Worm (Caenorhabditis elegans) whole organism, L1 larva: ENCODE results near the gene K07H8.12.

ENCODE experiments used
- C04F5.9 ChIP-seq: sonication (generic microtip); optimal IDR thresholded peaks from 2 replicates; lab custom pipeline; 2016; ENCODE audit warnings: missing genetic modification characterization, missing compliant biosample characterization
- C16A3.4 ChIP-seq: fragments of 150-350 bp; optimal IDR thresholded peaks from 2 replicates; lab custom pipeline; 2014; ENCODE audit warnings: missing biosample characterization, missing genetic modification characterization
- C34B4.2 ChIP-seq: sonication (generic microtip); optimal IDR thresholded peaks from 2 replicates; lab custom pipeline; 2017; ENCODE audit warnings: mild to moderate bottlenecking, missing genetic modification characterization, missing compliant biosample characterization
- F16B12.6 ChIP-seq: fragments of 150-350 bp; optimal IDR thresholded peaks from 2 replicates; lab custom pipeline; 2014; ENCODE audit warnings: missing biosample characterization, missing genetic modification characterization
- Y116A8C.19 ChIP-seq: sonication (generic microtip); optimal IDR thresholded peaks from 2 replicates; lab custom pipeline; 2016; ENCODE audit warnings: missing compliant biosample characterization, missing genetic modification characterization, borderline replicate concordance
- aha-1 ChIP-seq: fragments of 150-350 bp; optimal IDR thresholded peaks from 2 replicates; lab custom pipeline; 2014; ENCODE audit warnings: missing biosample characterization, missing genetic modification characterization
- aly-2 ChIP-seq: fragments of 150-350 bp; optimal IDR thresholded peaks from 2 replicates; lab custom pipeline; 2014; ENCODE audit warnings: missing biosample characterization, missing genetic modification characterization
- ama-1 ChIP-seq: fragments of 150-350 bp; optimal IDR thresholded peaks from 2 replicates; lab custom pipeline; 2014
- blmp-1 ChIP-seq: fragments of 150-350 bp; optimal IDR thresholded peaks from 2 replicates; lab custom pipeline; 2014; ENCODE audit warnings: missing biosample characterization, missing genetic modification characterization
- ceh-63 ChIP-seq: fragments of 200-800 bp; sonication (Bioruptor generic); optimal IDR thresholded peaks from 2 replicates; lab custom pipeline; 2018; ENCODE audit warnings: mild to moderate bottlenecking, missing genetic modification characterization, missing compliant biosample characterization
- ceh-8 ChIP-seq: fragments of 200-800 bp; sonication (Bioruptor generic); optimal IDR thresholded peaks from 2 replicates; lab custom pipeline; 2018; ENCODE audit warnings: mild to moderate bottlenecking, missing genetic modification characterization, moderate library complexity, missing compliant biosample characterization
- ceh-82 ChIP-seq, 3 experiments: fragments of 150-350 bp in 1 of 3; sonication (generic microtip) in 2 of 3; optimal IDR thresholded peaks; 2 replicates each; lab custom pipeline; 2014 to 2017; ENCODE audit warnings: missing biosample characterization in 3 of 3, missing genetic modification characterization in 3 of 3
- ceh-88 ChIP-seq: fragments of 200-800 bp; sonication (Bioruptor generic); IDR thresholded peaks from 2 replicates; pipeline ENCODE4 v1.3.6; 2022; ENCODE audit warnings: missing genetic modification characterization, missing compliant biosample characterization
- ceh-90 ChIP-seq: sonication (generic microtip); optimal IDR thresholded peaks from 2 replicates; lab custom pipeline; 2016; ENCODE audit warnings: missing genetic modification characterization, missing compliant biosample characterization
- ces-1 ChIP-seq: fragments of 150-350 bp; optimal IDR thresholded peaks from 2 replicates; lab custom pipeline; 2014; ENCODE audit warnings: missing biosample characterization, missing genetic modification reagents, missing genetic modification characterization
- dpl-1 ChIP-seq, 3 experiments: fragments of 150-350 bp in 2 of 3; sonication (generic microtip) in 1 of 3; optimal IDR thresholded peaks; 2 replicates each; lab custom pipeline; 2014 to 2017; ENCODE audit warnings: missing biosample characterization in 3 of 3, missing genetic modification characterization in 3 of 3, missing genetic modification reagents in 3 of 3
- efl-1 ChIP-seq, 4 experiments: fragments of 150-350 bp; optimal IDR thresholded peaks in 3 of 4; peaks in 1 of 4; 1 replicate in 1 of 4; 2 replicates in 3 of 4; lab custom pipeline; 2014; ENCODE audit warnings: missing biosample characterization in 2 of 4, missing genetic modification characterization in 2 of 4, missing genetic modification reagents in 2 of 4
- efl-3 ChIP-seq: fragments of 200-800 bp; sonication (Bioruptor generic); optimal IDR thresholded peaks from 2 replicates; lab custom pipeline; 2018; ENCODE audit warnings: mild to moderate bottlenecking, missing genetic modification characterization, missing compliant biosample characterization
- egl-13 ChIP-seq: sonication (generic microtip); optimal IDR thresholded peaks from 2 replicates; lab custom pipeline; 2016; ENCODE audit warnings: missing genotype, missing genetic modification reagents, missing genetic modification characterization, missing compliant biosample characterization
- elt-3 ChIP-seq, 6 experiments: fragments of 150-350 bp in 1 of 6; sonication (generic microtip); optimal IDR thresholded peaks; 2 replicates each; lab custom pipeline; 2017 to 2018; ENCODE audit warnings: missing biosample characterization in 6 of 6, missing genetic modification characterization in 6 of 6, inconsistent platforms in 1 of 6
- ets-5 ChIP-seq: fragments of 200-800 bp; sonication (Bioruptor generic); IDR thresholded peaks from 2 replicates; pipeline ENCODE4 v1.3.6; 2022; ENCODE audit warnings: missing genetic modification characterization, missing compliant biosample characterization
- fkh-10 ChIP-seq: sonication (generic microtip); optimal IDR thresholded peaks from 2 replicates; lab custom pipeline; 2017; ENCODE audit warnings: missing biosample characterization, missing genetic modification reagents, missing genetic modification characterization
- fkh-8 ChIP-seq: sonication (generic microtip); optimal IDR thresholded peaks from 2 replicates; lab custom pipeline; 2016; ENCODE audit warnings: mild to moderate bottlenecking, missing genetic modification characterization, missing compliant biosample characterization
- grh-1 ChIP-seq: fragments of 200-800 bp; sonication (Bioruptor generic); IDR thresholded peaks from 2 replicates; pipeline ENCODE4 v1.3.6; 2022; ENCODE audit warnings: missing genetic modification reagents, missing genetic modification characterization, missing compliant biosample characterization
- hlh-4 ChIP-seq: sonication (generic microtip); optimal IDR thresholded peaks from 2 replicates; lab custom pipeline; 2016; ENCODE audit warnings: mild to moderate bottlenecking, missing genetic modification characterization, missing compliant biosample characterization
- irx-1 ChIP-seq: sonication (generic microtip); optimal IDR thresholded peaks from 2 replicates; lab custom pipeline; 2016; ENCODE audit warnings: missing genetic modification characterization, missing compliant biosample characterization
- isw-1 ChIP-seq: fragments of 200-800 bp; sonication (Bioruptor generic); IDR thresholded peaks from 2 replicates; pipeline ENCODE4 v1.3.6; 2022; ENCODE audit warnings: missing genetic modification characterization, missing compliant biosample characterization
- lin-39 ChIP-seq: fragments of 150-350 bp; optimal IDR thresholded peaks from 2 replicates; lab custom pipeline; 2014; ENCODE audit warnings: missing biosample characterization, missing genetic modification reagents, missing genetic modification characterization
- lir-3 ChIP-seq: sonication (generic microtip); optimal IDR thresholded peaks from 2 replicates; lab custom pipeline; 2016; ENCODE audit warnings: mild to moderate bottlenecking, missing genetic modification characterization, moderate library complexity, missing compliant biosample characterization; ENCODE audit not compliant: poor library complexity
- lsy-2 ChIP-seq, 2 experiments: fragments of 150-350 bp; optimal IDR thresholded peaks; 2 replicates each; lab custom pipeline; 2014; ENCODE audit warnings: missing biosample characterization in 2 of 2, missing genetic modification characterization in 2 of 2
- mab-9 ChIP-seq: fragments of 200-800 bp; sonication (Bioruptor generic); IDR thresholded peaks from 2 replicates; pipeline ENCODE4 v1.3.6; 2022; ENCODE audit warnings: missing genetic modification reagents, missing genetic modification characterization, missing compliant biosample characterization
- mef-2 ChIP-seq: fragments of 150-350 bp; optimal IDR thresholded peaks from 2 replicates; lab custom pipeline; 2014; ENCODE audit warnings: missing biosample characterization, missing genetic modification characterization
- mep-1 ChIP-seq: fragments of 150-350 bp; optimal IDR thresholded peaks from 2 replicates; lab custom pipeline; 2014; ENCODE audit warnings: missing biosample characterization, missing genetic modification characterization
- nhr-20 ChIP-seq: sonication (generic microtip); optimal IDR thresholded peaks from 2 replicates; lab custom pipeline; 2016; ENCODE audit warnings: mild to moderate bottlenecking, missing genetic modification characterization, missing compliant biosample characterization
- nhr-237 ChIP-seq: fragments of 150-350 bp; optimal IDR thresholded peaks from 2 replicates; lab custom pipeline; 2014; ENCODE audit warnings: missing biosample characterization, missing genetic modification characterization
- nhr-28 ChIP-seq: fragments of 150-350 bp; optimal IDR thresholded peaks from 2 replicates; lab custom pipeline; 2014; ENCODE audit warnings: missing biosample characterization, missing genetic modification characterization
- nhr-71 ChIP-seq: sonication (generic microtip); optimal IDR thresholded peaks from 2 replicates; lab custom pipeline; 2016; ENCODE audit warnings: mild to moderate bottlenecking, missing genetic modification characterization, moderate library complexity, missing compliant biosample characterization
- nhr-76 ChIP-seq: sonication (generic microtip); optimal IDR thresholded peaks from 2 replicates; lab custom pipeline; 2017; ENCODE audit warnings: missing biosample characterization, missing genetic modification characterization
- nhr-77 ChIP-seq: fragments of 150-350 bp; optimal IDR thresholded peaks from 2 replicates; lab custom pipeline; 2014; ENCODE audit warnings: missing biosample characterization, missing genetic modification characterization
- pag-3 ChIP-seq: sonication (generic microtip); optimal IDR thresholded peaks from 2 replicates; lab custom pipeline; 2017; ENCODE audit warnings: missing genetic modification characterization, mild to moderate bottlenecking, missing compliant biosample characterization, antibody characterized with exemption, borderline replicate concordance; ENCODE audit not compliant: insufficient read depth
- pax-3 ChIP-seq: fragments of 200-800 bp; sonication (Bioruptor generic); optimal IDR thresholded peaks from 2 replicates; lab custom pipeline; 2018; ENCODE audit warnings: mild to moderate bottlenecking, missing genetic modification characterization, moderate library complexity, missing compliant biosample characterization
- pqm-1 ChIP-seq: sonication (generic microtip); optimal IDR thresholded peaks from 3 replicates; lab custom pipeline; 2017; ENCODE audit warnings: missing biosample characterization, missing genetic modification characterization
- snpc-4 ChIP-seq: fragments of 150-350 bp; optimal IDR thresholded peaks from 2 replicates; lab custom pipeline; 2014; ENCODE audit warnings: missing biosample characterization, missing genetic modification characterization
- snu-23 ChIP-seq: sonication (generic microtip); optimal IDR thresholded peaks from 2 replicates; lab custom pipeline; 2016; ENCODE audit warnings: missing genetic modification characterization, missing compliant biosample characterization
- sox-4 ChIP-seq: sonication (generic microtip); optimal IDR thresholded peaks from 2 replicates; lab custom pipeline; 2016; ENCODE audit warnings: missing genetic modification characterization, missing compliant biosample characterization
- sup-37 ChIP-seq: fragments of 200-800 bp; sonication (Bioruptor generic); optimal IDR thresholded peaks from 2 replicates; lab custom pipeline; 2018; ENCODE audit warnings: mild to moderate bottlenecking, missing genetic modification characterization, missing compliant biosample characterization
- swsn-7 ChIP-seq: sonication (generic microtip); optimal IDR thresholded peaks from 2 replicates; lab custom pipeline; 2016; ENCODE audit warnings: missing genetic modification characterization, missing compliant biosample characterization
- tlp-1 ChIP-seq: fragments of 150-350 bp; optimal IDR thresholded peaks from 2 replicates; lab custom pipeline; 2014; ENCODE audit warnings: missing biosample characterization, missing genetic modification characterization
- unc-130 ChIP-seq: fragments of 150-350 bp; optimal IDR thresholded peaks from 2 replicates; lab custom pipeline; 2017; ENCODE audit warnings: missing biosample characterization, missing genetic modification characterization, inconsistent platforms
- unc-62 ChIP-seq: fragments of 150-350 bp; optimal IDR thresholded peaks from 2 replicates; lab custom pipeline; 2014; ENCODE audit warnings: missing biosample characterization, missing genetic modification reagents, missing genetic modification characterization
- unc-86 ChIP-seq: sonication (generic microtip); optimal IDR thresholded peaks from 2 replicates; lab custom pipeline; 2016; ENCODE audit warnings: missing genetic modification characterization, missing compliant biosample characterization
- unc-98 ChIP-seq: fragments of 200-800 bp; sonication (Bioruptor generic); IDR thresholded peaks from 2 replicates; pipeline ENCODE4 v1.3.6; 2022; ENCODE audit warnings: missing genetic modification characterization, missing compliant biosample characterization
- vab-15 ChIP-seq: sonication (generic microtip); optimal IDR thresholded peaks from 2 replicates; lab custom pipeline; 2017; ENCODE audit warnings: missing genotype, mild to moderate bottlenecking, missing genetic modification characterization, missing compliant biosample characterization
- xbp-1 ChIP-seq: sonication (generic microtip); optimal IDR thresholded peaks from 2 replicates; lab custom pipeline; 2016; ENCODE audit warnings: missing genetic modification characterization, missing compliant biosample characterization

The K07H8.12 gene

DNA sequence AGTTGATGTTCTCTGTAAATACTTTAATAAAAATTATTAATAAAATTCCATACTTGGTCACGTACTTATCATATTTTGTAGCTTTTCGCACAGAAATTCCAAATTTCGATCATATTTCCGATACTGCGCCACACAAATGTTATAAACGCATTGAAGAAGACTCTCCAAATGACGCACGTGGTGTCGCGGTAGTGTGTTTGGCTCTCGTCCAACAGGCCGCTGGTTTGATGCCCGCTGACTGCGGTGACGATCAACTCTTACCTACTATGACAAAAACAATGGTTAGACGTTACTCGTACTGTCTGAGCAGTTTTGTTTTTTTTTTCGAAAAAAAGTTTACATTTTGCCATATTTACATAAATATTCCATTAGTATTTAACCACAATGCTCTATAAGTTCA, 23.7 kb downstream of the K07H8.12 start:
- TF ChIP-seq pag-3 (tag; lab: Kevin White, UChicago), result no peak
- TF ChIP-seq aha-1, result no peak
- TF ChIP-seq nhr-237 (tag; lab: Kevin White, UChicago), result no peak
- TF ChIP-seq dpl-1 (GFP tag; optimal IDR thresholded peaks at IDR 0.05; lab: Kevin White, UChicago), result peak in 2 of 3 experiments; percentile 20 to 45
- peak; percentile 17 for TF ChIP-seq blmp-1 (tag; lab: Kevin White, UChicago)
- no peak for TF ChIP-seq ama-1 (lab: Kevin White, UChicago)
- TF ChIP-seq nhr-28 (tag; lab: Kevin White, UChicago), result no peak
- peak; percentile 74 for TF ChIP-seq swsn-7
- TF ChIP-seq vab-15 (tag; lab: Kevin White, UChicago), result no peak
- TF ChIP-seq lsy-2 (tag; optimal IDR thresholded peaks at IDR 0.05; lab: Kevin White, UChicago), result peak; percentile 48 to 72
- peak; percentile 65 for TF ChIP-seq nhr-77 (tag; lab: Kevin White, UChicago)
- peak; percentile 21 for TF ChIP-seq isw-1
- no peak for TF ChIP-seq lin-39 (tag; lab: Kevin White, UChicago)
- peak; percentile 65 for TF ChIP-seq fkh-8 (tag; lab: Kevin White, UChicago)
- peak; percentile 38 for TF ChIP-seq fkh-10 (GFP tag; lab: Kevin White, UChicago)
- peak; percentile 80 for TF ChIP-seq snu-23 (GFP tag; lab: Kevin White, UChicago)
- peak; percentile 30 for TF ChIP-seq egl-13 (tag; lab: Kevin White, UChicago)
- TF ChIP-seq unc-98 (GFP tag; lab: Robert Waterston, UW), result no peak
- peak in 1 of 6 experiments; percentile 43 for TF ChIP-seq elt-3 (tag; optimal IDR thresholded peaks at IDR 0.05; lab: Kevin White, UChicago)
- no peak for TF ChIP-seq Y116A8C.19
- no peak for TF ChIP-seq F16B12.6 (tag; lab: Kevin White, UChicago)
- no peak for TF ChIP-seq ceh-90 (tag; lab: Kevin White, UChicago)
- no peak for TF ChIP-seq sup-37 (GFP tag; lab: Kevin White, UChicago)
- no peak for TF ChIP-seq hlh-4 (tag; lab: Kevin White, UChicago)
- no peak for TF ChIP-seq efl-3 (GFP tag; lab: Kevin White, UChicago)
- peak; percentile 61 for TF ChIP-seq irx-1 (tag; lab: Kevin White, UChicago)
- TF ChIP-seq nhr-71 (tag; lab: Kevin White, UChicago), result peak; percentile 79
- no peak for TF ChIP-seq ceh-8 (GFP tag; lab: Kevin White, UChicago)
- peak; percentile 36 for TF ChIP-seq lir-3 (tag; lab: Kevin White, UChicago)
- no peak for TF ChIP-seq C04F5.9 (tag; lab: Kevin White, UChicago)
- peak; percentile 64 for TF ChIP-seq C16A3.4 (tag; lab: Kevin White, UChicago)
- peak; percentile 34 for TF ChIP-seq snpc-4
- TF ChIP-seq ets-5 (GFP tag; lab: Robert Waterston, UW), result no peak
- no peak for TF ChIP-seq ceh-63
- no peak for TF ChIP-seq pax-3 (tag; lab: Kevin White, UChicago)
- TF ChIP-seq xbp-1 (tag; lab: Kevin White, UChicago), result peak; percentile 64
- peak; percentile 56 for TF ChIP-seq efl-1 (optimal IDR thresholded peaks at IDR 0.05; lab: Kevin White, UChicago)
- peak; percentile 51 to 95 for TF ChIP-seq efl-1 (GFP tag; optimal IDR thresholded peaks at IDR 0.05 in 1 of 2; lab: Kevin White, UChicago)
- TF ChIP-seq sox-4, result peak; percentile 22
- TF ChIP-seq unc-86 (tag; lab: Kevin White, UChicago), result peak; percentile 30
- TF ChIP-seq mab-9 (GFP tag; lab: Robert Waterston, UW), result no peak
- no peak for TF ChIP-seq C34B4.2 (tag; lab: Kevin White, UChicago)
- no peak for TF ChIP-seq unc-62 (GFP tag; lab: Kevin White, UChicago)
- TF ChIP-seq nhr-76, result no peak
- no peak for TF ChIP-seq pqm-1
- no peak for TF ChIP-seq tlp-1 (tag; lab: Kevin White, UChicago)
- TF ChIP-seq mep-1, result peak; percentile 80
- TF ChIP-seq grh-1 (GFP tag; lab: Robert Waterston, UW), result no peak
- TF ChIP-seq nhr-20 (tag; lab: Kevin White, UChicago), result peak; percentile 68
- no peak for TF ChIP-seq mef-2 (tag; lab: Kevin White, UChicago)
- no peak for TF ChIP-seq ces-1
- peak; percentile 81 for TF ChIP-seq unc-130 (tag; lab: Kevin White, UChicago)
- TF ChIP-seq ceh-82 (tag; optimal IDR thresholded peaks at IDR 0.05; lab: Kevin White, UChicago), result peak; percentile 41 to 86 (median 61)
- TF ChIP-seq ceh-88, result no peak
- peak; percentile 57 for TF ChIP-seq aly-2 (tag; lab: Kevin White, UChicago)
